Worm (Caenorhabditis elegans): ENCODE data around the gene F14H3.14.

DNA sequence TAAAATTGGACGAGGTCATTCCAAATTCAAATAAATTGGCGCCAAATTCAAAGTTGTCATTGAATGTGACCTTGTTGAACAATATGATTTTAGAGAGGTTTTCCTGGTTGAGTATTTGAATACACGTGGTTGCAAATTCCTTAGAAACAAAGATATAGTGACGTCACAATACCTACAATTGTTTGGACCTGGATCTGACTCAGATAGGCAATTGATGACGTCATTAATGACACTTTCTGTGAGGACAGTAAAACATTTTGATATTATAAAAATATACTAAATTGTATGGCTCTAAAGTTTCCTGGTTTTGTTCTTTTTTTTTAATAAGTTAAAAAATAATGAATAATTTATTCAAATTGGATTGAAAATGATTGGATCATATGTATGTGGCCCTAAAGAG is 21.3 kb downstream of the F14H3.14 start:
- TF ChIP-seq ztf-11 (tag; optimal IDR thresholded peaks at IDR 0.05): no peak
- no peak for TF ChIP-seq nhr-76 (tag; optimal IDR thresholded peaks at IDR 0.05)
- no peak for TF ChIP-seq ces-1 (GFP tag; optimal IDR thresholded peaks at IDR 0.05)
- TF ChIP-seq blmp-1 (tag; optimal IDR thresholded peaks at IDR 0.05): no peak
- no peak for TF ChIP-seq jun-1 (tag; optimal IDR thresholded peaks at IDR 0.05)
- no peak for TF ChIP-seq snpc-4 (tag; optimal IDR thresholded peaks at IDR 0.05)
- no peak for TF ChIP-seq nhr-12 (tag; optimal IDR thresholded peaks at IDR 0.05)
- TF ChIP-seq vab-15 (tag; optimal IDR thresholded peaks at IDR 0.05): no peak
- no peak for TF ChIP-seq unc-130 (tag; optimal IDR thresholded peaks at IDR 0.05)
- no peak for TF ChIP-seq rnt-1 (tag; optimal IDR thresholded peaks at IDR 0.05)
- TF ChIP-seq nhr-20 (tag; optimal IDR thresholded peaks at IDR 0.05): no peak
- TF ChIP-seq hpl-2 (GFP tag; optimal IDR thresholded peaks at IDR 0.05): no peak
- no peak for TF ChIP-seq skn-1 (tag; optimal IDR thresholded peaks at IDR 0.05)
- TF ChIP-seq fkh-10 (GFP tag; optimal IDR thresholded peaks at IDR 0.05): no peak
